Fruit fly (Drosophila melanogaster) Kc167 (cell line): ENCODE data around the gene CG17477.

Experiments used
- Myc ChIP-seq: fragments of >200 bp; optimal IDR thresholded peaks from 2 replicates; lab custom pipeline; 2017; ENCODE audit warnings: missing external identifiers
- Sin3A ChIP-seq: fragments of >200 bp; optimal IDR thresholded peaks from 2 replicates; lab custom pipeline; 2018; ENCODE audit warnings: missing external identifiers
- h ChIP-seq: fragments of >200 bp; optimal IDR thresholded peaks from 3 replicates; lab custom pipeline; 2018; ENCODE audit warnings: missing external identifiers
- insv ChIP-seq: fragments of >200 bp; optimal IDR thresholded peaks from 3 replicates; lab custom pipeline; 2018; ENCODE audit warnings: missing external identifiers
- psq ChIP-seq: fragments of >200 bp; optimal IDR thresholded peaks from 2 replicates; lab custom pipeline; 2017; ENCODE audit warnings: missing external identifiers
- ttk ChIP-seq: sonication (Bioruptor generic); optimal IDR thresholded peaks from 2 replicates; lab custom pipeline; 2017; ENCODE audit warnings: missing external identifiers

DNA sequence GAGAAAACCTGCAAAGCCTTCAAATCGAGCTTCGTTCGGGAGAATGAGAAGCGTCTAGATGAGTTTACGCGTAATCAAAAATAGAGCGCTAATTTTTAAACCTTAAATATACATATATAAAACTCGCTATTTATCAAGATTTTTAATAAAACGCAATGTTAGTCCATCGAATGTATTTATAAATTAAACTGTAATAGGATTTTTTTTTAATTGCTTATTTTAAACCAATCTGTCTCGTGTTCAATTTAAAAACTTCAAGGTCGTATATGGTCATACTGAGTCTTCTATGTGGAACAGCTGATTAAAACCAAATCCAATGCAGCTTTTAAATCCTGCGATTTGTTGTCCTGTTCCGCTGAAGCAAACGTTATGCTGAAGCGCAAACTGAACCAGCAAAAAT lies 23.5 kb upstream of the CG17477 start, which contains the start of gene Smug:
- no peak for TF ChIP-seq Myc (lab: Kevin White, UChicago)
- no peak for TF ChIP-seq psq (lab: Kevin White, UChicago)
- TF ChIP-seq h (lab: Kevin White, UChicago), result no peak
- no peak for TF ChIP-seq insv (lab: Kevin White, UChicago)
- no peak for TF ChIP-seq ttk (lab: Kevin White, UChicago)
- no peak for TF ChIP-seq Sin3A (lab: Kevin White, UChicago)
